Fruit fly (Drosophila melanogaster) S2 (cell line): ENCODE data around the gene Lip4.

Source experiments
- CG8478 ChIP-seq: fragments of >200 bp; optimal IDR thresholded peaks from 2 replicates; lab custom pipeline; 2018
- CTCF ChIP-seq, 2 experiments: fragments of >200 bp; optimal IDR thresholded peaks; 2 replicates each; lab custom pipeline; 2018

DNA sequence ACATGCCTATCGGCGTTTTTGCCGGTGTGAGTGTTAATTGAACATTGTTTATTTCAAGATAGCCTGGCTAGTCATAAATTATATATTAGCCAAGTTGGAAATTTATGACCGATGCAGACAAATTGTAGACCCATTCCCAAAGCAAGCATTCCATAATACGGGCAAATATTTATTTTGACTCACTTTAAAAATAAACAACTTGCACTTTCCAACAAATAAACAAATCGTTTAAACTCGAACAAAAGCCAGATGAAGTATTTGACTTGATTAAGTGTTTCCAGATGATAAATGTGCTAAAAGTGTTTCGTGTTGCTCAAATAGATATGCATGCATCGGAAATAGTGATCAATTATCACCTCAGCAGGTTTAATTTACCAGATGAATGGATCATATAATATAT is 31.9 kb upstream of the Lip4 start:
- TF ChIP-seq CG8478, result no peak
- TF ChIP-seq CTCF (optimal IDR thresholded peaks at IDR 0.05; lab: Kevin White, UChicago), result no peak
